Fruit fly (Drosophila melanogaster) whole organism, adult: ENCODE results near the gene eIF1.

ENCODE experiments used
- CG11617 ChIP-seq: fragments of 200-800 bp; sonication (Bioruptor generic); optimal IDR thresholded peaks from 2 replicates; lab custom pipeline; 2017; ENCODE audit warnings: mild to moderate bottlenecking, missing biosample characterization, missing genetic modification reagents, missing genetic modification characterization
- CG12768 ChIP-seq: fragments of 200-800 bp; sonication (Bioruptor generic); optimal IDR thresholded peaks from 2 replicates; lab custom pipeline; 2017; ENCODE audit warnings: missing biosample characterization, missing genetic modification characterization, mild to moderate bottlenecking, moderate library complexity, missing genetic modification reagents
- CG14711 ChIP-seq: fragments of 200-800 bp; sonication (Bioruptor generic); optimal IDR thresholded peaks from 2 replicates; lab custom pipeline; 2018; ENCODE audit warnings: missing biosample characterization, mild to moderate bottlenecking, missing genetic modification characterization, moderate library complexity
- CG1620 ChIP-seq: fragments of 200-800 bp; sonication (Bioruptor generic); optimal IDR thresholded peaks from 2 replicates; lab custom pipeline; 2016; ENCODE audit warnings: missing biosample characterization, missing genetic modification characterization
- CG33017 ChIP-seq: fragments of 200-800 bp; sonication (Bioruptor generic); optimal IDR thresholded peaks from 2 replicates; lab custom pipeline; 2018; ENCODE audit warnings: missing biosample characterization, mild to moderate bottlenecking, missing genetic modification characterization, moderate library complexity
- CG5204 ChIP-seq: fragments of 200-800 bp; sonication (Bioruptor generic); optimal IDR thresholded peaks from 2 replicates; lab custom pipeline; 2016; ENCODE audit warnings: missing biosample characterization, missing genetic modification characterization
- CG7045 ChIP-seq: fragments of 200-800 bp; sonication (Bioruptor generic); optimal IDR thresholded peaks from 2 replicates; lab custom pipeline; 2017; ENCODE audit warnings: missing biosample characterization, mild to moderate bottlenecking, missing genetic modification characterization
- CG7101 ChIP-seq: fragments of 200-800 bp; sonication (Bioruptor generic); optimal IDR thresholded peaks from 2 replicates; lab custom pipeline; 2018; ENCODE audit warnings: missing biosample characterization, mild to moderate bottlenecking, missing genetic modification characterization, moderate library complexity
- Clk ChIP-seq: fragments of 200-800 bp; sonication (Bioruptor generic); optimal IDR thresholded peaks from 2 replicates; lab custom pipeline; 2017; ENCODE audit warnings: missing biosample characterization, missing genetic modification characterization
- Crg-1 ChIP-seq: fragments of 200-800 bp; sonication (Bioruptor generic); optimal IDR thresholded peaks from 2 replicates; lab custom pipeline; 2016; ENCODE audit warnings: missing biosample characterization, missing genetic modification characterization
- Hr96 ChIP-seq: fragments of 200-800 bp; sonication (Bioruptor generic); optimal IDR thresholded peaks from 2 replicates; lab custom pipeline; 2016; ENCODE audit warnings: missing biosample characterization, missing genetic modification characterization
- Mnt ChIP-seq: fragments of 200-800 bp; sonication (Bioruptor generic); optimal IDR thresholded peaks from 2 replicates; lab custom pipeline; 2016; ENCODE audit warnings: missing biosample characterization, mild to moderate bottlenecking, missing genetic modification characterization
- bab1 ChIP-seq: fragments of 200-800 bp; sonication (Bioruptor generic); optimal IDR thresholded peaks from 3 replicates; lab custom pipeline; 2019; ENCODE audit warnings: missing biosample characterization, mild to moderate bottlenecking, missing genetic modification characterization, moderate library complexity
- cic ChIP-seq: fragments of 200-800 bp; sonication (Bioruptor generic); optimal IDR thresholded peaks from 2 replicates; lab custom pipeline; 2017; ENCODE audit warnings: missing biosample characterization, mild to moderate bottlenecking, missing genetic modification characterization, moderate library complexity
- cnc ChIP-seq, 2 experiments: fragments of >200 bp; optimal IDR thresholded peaks; 2 replicates each; lab custom pipeline; 2017
- kay ChIP-seq: fragments of 200-800 bp; sonication (Bioruptor generic); peaks from one replicate; lab custom pipeline; 2016; ENCODE audit warnings: missing biosample characterization, missing genetic modification characterization, borderline replicate concordance
- ovo ChIP-seq: fragments of 200-800 bp; sonication (Bioruptor generic); optimal IDR thresholded peaks from 2 replicates; lab custom pipeline; 2016; ENCODE audit warnings: missing biosample characterization, missing genetic modification characterization
- pad ChIP-seq: fragments of 200-800 bp; sonication (Bioruptor generic); optimal IDR thresholded peaks from 3 replicates; lab custom pipeline; 2017; ENCODE audit warnings: missing biosample characterization, missing genetic modification characterization, mild to moderate bottlenecking, moderate library complexity, missing genetic modification reagents
- tj ChIP-seq: fragments of 200-800 bp; sonication (Bioruptor generic); optimal IDR thresholded peaks from 3 replicates; lab custom pipeline; 2017; ENCODE audit warnings: missing biosample characterization, mild to moderate bottlenecking, missing genetic modification characterization, moderate library complexity
- toe ChIP-seq: fragments of 200-800 bp; sonication (Bioruptor generic); optimal IDR thresholded peaks from 2 replicates; lab custom pipeline; 2016; ENCODE audit warnings: missing biosample characterization, missing genetic modification characterization

The eIF1 gene

DNA sequence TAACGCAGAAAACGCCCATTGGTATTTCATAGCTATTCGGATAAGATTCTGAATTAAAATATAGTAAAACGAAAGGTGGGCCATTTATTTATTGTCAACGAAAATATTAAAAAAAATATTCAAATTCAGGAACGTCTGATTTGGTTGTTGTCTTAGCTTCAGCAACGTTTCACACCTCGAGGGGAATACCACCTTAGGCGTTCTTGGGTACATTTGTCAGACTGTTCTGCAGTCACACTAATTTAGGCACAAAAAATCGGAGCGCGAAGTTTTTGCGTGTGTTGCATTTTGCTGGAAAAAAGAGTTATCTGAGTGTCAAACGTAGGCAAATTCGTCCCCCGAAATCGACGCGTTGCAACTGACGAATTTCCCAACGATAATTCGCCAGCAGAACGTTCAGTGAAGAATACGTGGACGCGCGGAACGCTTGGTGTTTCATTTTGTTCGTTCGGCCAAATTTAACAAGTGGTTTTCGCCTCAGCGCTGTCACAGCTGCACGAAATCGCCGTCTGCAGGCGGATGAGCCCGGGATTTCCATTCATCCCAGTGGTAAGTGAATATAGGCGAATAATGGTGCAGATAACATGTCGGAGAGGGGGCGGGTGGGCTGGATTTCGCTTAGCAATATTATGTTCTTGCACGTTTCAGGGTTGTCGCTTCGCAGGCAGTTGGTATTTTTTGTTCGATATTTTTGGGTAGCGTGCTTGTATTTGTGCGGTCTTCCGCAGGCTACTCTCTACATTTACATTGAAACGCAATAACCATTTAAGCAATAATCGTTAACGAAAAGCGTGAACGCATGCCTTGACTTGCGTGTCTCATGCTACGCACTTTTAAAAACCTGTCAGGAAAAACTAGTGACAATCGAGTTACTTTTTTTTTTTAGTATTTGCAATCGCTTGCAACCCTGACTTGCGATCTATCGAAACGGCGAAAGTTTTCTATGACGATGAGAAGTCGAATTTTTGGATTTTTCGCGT, 1.9 kb downstream of the eIF1 start, which contains the start of gene Larp4B:
Gene Larp4B, plus strand, starts transcription at position 99 of the 980 bp plus-strand sequence.
- peak; percentile 24 for TF ChIP-seq pad
- peak; percentile 82 for TF ChIP-seq tj (GFP tag; lab: Kevin White, UChicago)
- TF ChIP-seq bab1 (GFP tag; lab: Kevin White, UChicago) = peak; percentile 39
- TF ChIP-seq CG7045 (GFP tag; lab: Kevin White, UChicago) = peak; percentile 25
- peak; percentile 1 for TF ChIP-seq CG7101 (tag; lab: Kevin White, UChicago)
- TF ChIP-seq cic (GFP tag; lab: Kevin White, UChicago) = no peak
- peak; percentile 95 for TF ChIP-seq CG14711 (tag; lab: Kevin White, UChicago)
- TF ChIP-seq Crg-1 (GFP tag; lab: Kevin White, UChicago) = no peak
- peak in 1 of 2 experiments; percentile 0 for TF ChIP-seq cnc (optimal IDR thresholded peaks at IDR 0.05; lab: Kevin White, UChicago)
- TF ChIP-seq CG33017 (tag; lab: Kevin White, UChicago) = no peak
- TF ChIP-seq ovo (GFP tag; lab: Kevin White, UChicago) = no peak
- TF ChIP-seq CG12768 (GFP tag; lab: Kevin White, UChicago) = no peak
- TF ChIP-seq Clk (GFP tag; lab: Kevin White, UChicago) = no peak
- TF ChIP-seq toe (GFP tag; lab: Kevin White, UChicago) = no peak
- no peak for TF ChIP-seq kay
- peak; percentile 26 for TF ChIP-seq Mnt
- TF ChIP-seq CG1620 (GFP tag; lab: Kevin White, UChicago) = peak; percentile 31
- TF ChIP-seq CG5204 (GFP tag; lab: Kevin White, UChicago) = no peak
- peak; percentile 10 for TF ChIP-seq CG11617 (GFP tag; lab: Kevin White, UChicago)
- no peak for TF ChIP-seq Hr96 (GFP tag; lab: Kevin White, UChicago)

DNA sequence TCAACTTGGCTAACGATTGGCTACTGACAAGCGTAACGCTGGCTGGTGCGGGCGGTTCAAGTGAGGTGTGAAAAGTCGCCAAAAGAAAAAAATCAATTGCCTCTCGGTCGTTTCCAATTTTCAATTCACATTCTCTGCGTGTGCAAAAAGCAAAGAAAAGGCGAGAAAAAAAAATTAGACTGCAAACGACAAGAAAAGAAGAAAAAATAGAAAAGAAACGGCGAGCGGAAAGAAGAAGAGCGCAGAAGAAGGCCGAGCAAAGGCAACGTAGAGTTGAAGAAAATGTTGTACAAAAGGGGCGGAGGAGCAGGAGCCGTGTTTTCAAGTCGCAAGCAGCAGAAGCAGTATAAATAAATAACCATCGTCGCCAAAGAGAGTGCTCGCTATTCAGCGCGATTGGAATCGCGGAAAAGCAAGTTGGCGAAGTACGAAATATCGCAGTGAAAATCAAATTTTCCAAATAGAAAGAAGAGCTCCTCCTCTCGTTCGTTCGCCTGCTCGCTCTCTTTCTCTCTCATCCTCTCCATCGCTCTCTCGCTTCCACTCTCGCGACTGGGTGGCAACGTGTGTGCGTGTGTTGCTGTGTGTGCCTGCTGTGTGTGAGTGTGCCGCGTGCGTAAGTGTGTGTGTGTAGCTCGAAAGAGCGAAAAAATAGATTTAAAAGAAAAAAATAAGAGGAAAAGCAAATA, 2.8 kb downstream of the eIF1 start:
- TF ChIP-seq CG7101 (tag; lab: Kevin White, UChicago) (peak; percentile 25), CG33017 (tag; lab: Kevin White, UChicago) (peak; percentile 44), cic (GFP tag; lab: Kevin White, UChicago) (peak; percentile 72), CG7045 (GFP tag; lab: Kevin White, UChicago) (peak; percentile 32), kay (no peak), pad (peak; percentile 26), toe (GFP tag; lab: Kevin White, UChicago) (no peak), CG11617 (GFP tag; lab: Kevin White, UChicago) (peak; percentile 49), CG5204 (GFP tag; lab: Kevin White, UChicago) (no peak), bab1 (GFP tag; lab: Kevin White, UChicago) (no peak), CG12768 (GFP tag; lab: Kevin White, UChicago) (peak; percentile 67), ovo (GFP tag; lab: Kevin White, UChicago) (no peak), cnc (optimal IDR thresholded peaks at IDR 0.05; lab: Kevin White, UChicago) (no peak), CG14711 (tag; lab: Kevin White, UChicago) (no peak), Crg-1 (GFP tag; lab: Kevin White, UChicago) (peak; percentile 13), tj (GFP tag; lab: Kevin White, UChicago) (no peak), Clk (GFP tag; lab: Kevin White, UChicago) (no peak), Mnt (peak; percentile 72), CG1620 (GFP tag; lab: Kevin White, UChicago) (no peak), Hr96 (GFP tag; lab: Kevin White, UChicago) (no peak)

DNA sequence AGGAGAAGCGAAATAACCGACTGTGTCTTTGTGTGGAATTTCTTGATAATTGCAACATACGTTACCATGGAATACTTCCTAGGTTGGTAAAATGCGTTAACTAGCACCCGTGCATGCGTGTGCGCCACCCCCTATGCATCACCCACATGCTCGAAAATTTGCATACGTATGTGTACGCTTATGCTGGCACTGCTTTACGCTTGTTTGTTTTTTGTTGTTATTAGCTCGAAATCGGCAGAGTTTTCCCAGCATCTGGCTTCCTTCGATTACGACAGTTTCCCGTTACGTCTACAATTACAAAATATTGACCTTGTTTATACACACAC, 3.3 kb downstream of the eIF1 start:
- TF ChIP-seq CG14711 (tag; lab: Kevin White, UChicago) (no peak), tj (GFP tag; lab: Kevin White, UChicago) (peak; percentile 32)

DNA sequence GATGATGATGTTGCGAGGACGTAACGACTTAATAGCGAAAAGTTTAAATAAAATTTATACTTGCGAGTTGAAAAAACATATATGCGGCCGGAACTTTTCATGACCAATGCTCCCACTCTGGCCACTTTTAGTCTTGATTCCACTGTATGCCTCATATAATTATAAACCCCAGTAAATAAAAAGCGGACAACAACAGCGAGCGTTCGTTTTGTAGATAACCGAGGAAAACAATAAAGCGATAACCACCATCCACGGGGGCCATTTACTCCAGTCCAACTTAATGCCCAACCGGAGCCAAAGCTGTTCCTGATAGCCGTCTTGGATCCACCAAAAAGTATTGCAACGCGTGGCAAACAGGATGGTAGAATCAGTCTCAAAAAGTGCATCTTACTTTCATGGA, 13.2 kb downstream of the eIF1 start:
- TF ChIP-seq cnc (optimal IDR thresholded peaks at IDR 0.05; lab: Kevin White, UChicago) = no peak
- peak; percentile 59 for TF ChIP-seq cic (GFP tag; lab: Kevin White, UChicago)

DNA sequence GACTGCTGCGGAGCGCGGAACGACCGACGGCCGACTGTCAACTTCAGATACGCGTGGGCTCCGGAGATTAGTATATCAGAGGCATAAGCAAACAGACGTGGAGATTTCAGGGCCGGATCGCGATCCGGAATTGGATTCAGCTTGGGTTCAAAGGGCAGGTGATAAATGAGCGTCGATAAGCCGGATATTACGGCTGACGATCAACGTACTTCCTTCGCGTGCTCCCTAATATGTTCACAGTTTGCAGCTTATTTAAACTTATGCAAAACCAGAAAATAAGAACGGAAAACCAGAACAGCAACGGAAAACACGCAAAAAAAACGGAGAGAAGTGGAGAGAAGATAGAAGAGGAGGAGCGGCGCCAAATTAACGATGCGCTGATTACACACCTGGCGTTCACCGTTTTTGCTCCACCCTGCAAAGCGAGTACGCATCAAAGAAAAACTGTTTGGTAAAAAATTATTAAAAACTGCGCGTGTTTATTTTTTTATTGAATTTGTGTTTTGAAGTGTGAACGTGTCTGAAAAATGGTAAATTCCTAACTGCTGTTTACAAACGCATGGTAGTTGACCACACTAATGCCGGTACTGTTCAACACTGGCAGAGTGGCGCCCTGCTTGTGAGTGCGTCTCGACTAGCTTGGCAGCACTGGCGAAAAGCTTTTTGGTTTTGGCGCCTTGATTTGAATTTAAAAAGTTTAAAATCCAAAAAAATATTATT, 16.1 kb downstream of the eIF1 start, which contains the start of gene CG17746:
Gene CG17746, minus strand, starts transcription at position 546 of the 720 bp plus-strand sequence.
- TF ChIP-seq Hr96 (GFP tag; lab: Kevin White, UChicago) (no peak), CG33017 (tag; lab: Kevin White, UChicago) (no peak), kay (no peak), bab1 (GFP tag; lab: Kevin White, UChicago) (peak; percentile 78), Crg-1 (GFP tag; lab: Kevin White, UChicago) (peak; percentile 81), toe (GFP tag; lab: Kevin White, UChicago) (no peak), ovo (GFP tag; lab: Kevin White, UChicago) (peak; percentile 9), tj (GFP tag; lab: Kevin White, UChicago) (no peak), cic (GFP tag; lab: Kevin White, UChicago) (peak; percentile 12), CG1620 (GFP tag; lab: Kevin White, UChicago) (peak; percentile 79), CG5204 (GFP tag; lab: Kevin White, UChicago) (no peak), CG7101 (tag; lab: Kevin White, UChicago) (peak; percentile 23), Mnt (peak; percentile 81), cnc (optimal IDR thresholded peaks at IDR 0.05; lab: Kevin White, UChicago) (no peak), pad (peak; percentile 42), CG7045 (GFP tag; lab: Kevin White, UChicago) (peak; percentile 10), CG14711 (tag; lab: Kevin White, UChicago) (peak; percentile 21), Clk (GFP tag; lab: Kevin White, UChicago) (peak; percentile 4), CG11617 (GFP tag; lab: Kevin White, UChicago) (no peak), CG12768 (GFP tag; lab: Kevin White, UChicago) (no peak)
